Worm (Caenorhabditis elegans): ENCODE measurements around the gene irld-56.

irld-56 gene

DNA sequence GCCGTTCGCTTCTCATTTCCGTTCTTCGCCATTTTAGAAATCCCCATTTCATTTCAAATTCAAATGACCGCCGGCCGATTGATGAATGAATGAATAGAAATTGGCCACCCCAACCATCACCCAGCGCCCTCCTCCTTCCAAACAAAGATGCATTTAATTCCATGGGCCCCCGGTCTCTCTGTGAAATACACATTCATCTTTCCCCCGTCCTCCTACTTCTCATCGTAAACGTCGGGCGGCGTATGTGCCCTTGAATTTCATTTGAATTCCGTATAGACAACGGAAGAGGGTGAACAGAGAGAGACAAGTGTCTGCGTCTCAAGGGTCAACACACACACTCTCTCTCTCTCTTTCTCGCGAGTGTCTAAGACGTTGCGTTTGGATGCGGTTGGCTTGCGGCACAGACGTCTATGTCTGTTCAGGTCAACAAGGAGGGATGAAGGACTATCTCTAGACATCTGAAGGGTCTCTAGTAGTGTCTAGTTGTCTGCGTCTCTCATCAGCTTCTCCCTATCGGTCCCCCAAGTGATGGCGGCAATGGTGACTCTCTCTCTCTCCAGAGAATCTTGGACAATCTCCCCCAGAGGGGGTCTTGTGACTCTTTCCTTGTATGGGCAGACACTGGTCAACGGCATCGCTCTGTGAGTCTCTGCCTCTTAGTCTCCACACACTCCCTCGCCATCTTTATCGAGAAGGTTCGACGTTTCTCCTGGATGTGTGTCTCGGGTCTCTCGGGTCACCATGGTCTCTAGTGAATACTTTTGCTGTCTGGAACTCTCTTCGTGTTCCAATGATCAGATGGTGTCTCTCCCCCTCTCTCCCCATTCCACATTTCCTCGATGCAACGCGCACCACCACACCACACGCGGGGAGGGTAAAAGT is 13.1 kb upstream of the irld-56 start (continued):
- TF ChIP-seq F33H1.4 (GFP tag; IDR thresholded peaks at IDR 0.05): peak; percentile 25

DNA sequence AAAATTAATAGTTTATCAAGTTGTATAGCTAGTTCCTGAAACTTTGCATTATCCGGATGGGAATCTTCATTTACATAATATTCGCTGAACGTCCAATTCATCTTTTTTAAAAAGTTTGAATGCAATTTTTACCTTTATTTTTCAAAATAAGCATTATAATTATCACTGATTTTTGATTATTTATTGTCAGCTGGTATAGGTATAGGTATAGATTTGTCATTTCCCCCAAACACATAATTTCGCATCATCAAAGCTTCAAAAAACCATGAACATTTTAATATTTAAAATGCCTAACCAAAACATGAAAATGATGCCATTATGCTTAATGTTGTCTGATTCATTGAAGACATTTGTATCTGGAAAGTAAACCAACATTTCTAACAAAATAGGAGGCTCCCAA is 3.9 kb downstream of the irld-56 start, which contains the start of gene srw-63:
Gene srw-63 (minus strand): TSS at position 101 of the 400 bp plus-strand sequence.
- TF ChIP-seq ceh-91 (GFP tag; IDR thresholded peaks at IDR 0.05): no peak

DNA sequence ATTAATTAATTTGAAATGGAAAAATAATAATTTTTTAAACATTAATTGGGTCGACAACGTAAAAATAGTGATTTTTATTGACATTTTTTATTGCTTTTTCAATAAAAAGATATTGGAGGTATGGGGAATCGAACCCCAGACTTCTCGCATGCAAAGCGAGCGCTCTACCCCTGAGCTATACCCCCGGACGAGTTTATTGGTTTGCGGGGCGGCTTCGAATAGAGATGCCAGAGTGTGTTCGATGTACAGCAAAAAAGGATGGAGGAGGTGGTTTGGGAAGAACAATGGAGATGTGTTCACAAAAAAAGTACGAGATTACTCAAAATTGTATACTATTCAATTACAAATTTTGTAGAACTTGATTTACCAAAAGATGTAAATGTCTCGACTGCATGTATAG is 6.1 kb downstream of the irld-56 start:
- TF ChIP-seq tbx-9 (tag; optimal IDR thresholded peaks at IDR 0.05; ENCODE audit: borderline replicate concordance) (no peak), pha-4 (tag; optimal IDR thresholded peaks at IDR 0.05) (no peak), pbrm-1 (GFP tag; IDR thresholded peaks at IDR 0.05) (0 out of 2 replicates have a peak, but pooled peaks have one; percentile 49), ztf-28 (GFP tag; IDR thresholded peaks at IDR 0.05) (no peak), D2030.7 (GFP tag; IDR thresholded peaks at IDR 0.05) (peak; percentile 43; the same call in 1 of the 2 replicates), Y53F4B.3 (GFP tag; IDR thresholded peaks at IDR 0.05) (no peak), snpc-1.3 (tag; optimal IDR thresholded peaks at IDR 0.05; ENCODE audit: insufficient read depth) (peak; percentile 90), zfh-2 (GFP tag; conservative IDR thresholded peaks at IDR 0.05) (no peak), snpc-1.1 (tag; optimal IDR thresholded peaks at IDR 0.05; ENCODE audit: insufficient read depth) (peak; percentile 96), snpc-3.4 (tag; optimal IDR thresholded peaks at IDR 0.05) (peak; percentile 96), aptf-3 (GFP tag; IDR thresholded peaks at IDR 0.05) (0 out of 2 replicates have a peak, but pooled peaks have one; percentile 26), rpc-1 (optimal IDR thresholded peaks at IDR 0.05) (peak; percentile 79), rpc-1 (tag; optimal IDR thresholded peaks at IDR 0.05) (peak; percentile 71), B0261.1 (tag; optimal IDR thresholded peaks at IDR 0.05) (peak; percentile 80), ztf-26 (tag; optimal IDR thresholded peaks at IDR 0.05) (peak; percentile 42), B0336.3 (GFP tag; IDR thresholded peaks at IDR 0.05) (no peak), attf-6 (GFP tag; IDR thresholded peaks at IDR 0.05) (peak; percentile 99), lin-35 (GFP tag; optimal IDR thresholded peaks at IDR 0.05) (no peak), hlh-12 (tag; optimal IDR thresholded peaks at IDR 0.05) (no peak), die-1 (tag; optimal IDR thresholded peaks at IDR 0.05) (peak; percentile 17), F33H1.4 (GFP tag; IDR thresholded peaks at IDR 0.05) (no peak), him-1 (tag; optimal IDR thresholded peaks at IDR 0.05) (peak; percentile 82), ama-1 (optimal IDR thresholded peaks at IDR 0.05) (no peak), ama-1 (GFP tag; optimal IDR thresholded peaks at IDR 0.05) (peak; percentile 1 to 70), mes-4 (tag; optimal IDR thresholded peaks at IDR 0.05) (peak; percentile 14), rec-8 (tag; optimal IDR thresholded peaks at IDR 0.05) (peak in 1 of 2 experiments; percentile 60), lin-26 (GFP tag; IDR thresholded peaks at IDR 0.05) (no peak), F23B12.7 (tag; optimal IDR thresholded peaks at IDR 0.05; ENCODE audit: insufficient read depth) (peak; percentile 61), lir-1 (GFP tag; conservative IDR thresholded peaks at IDR 0.05) (no peak; the same call in 1 of the 2 replicates), nhr-179 (tag; optimal IDR thresholded peaks at IDR 0.05) (peak; percentile 38), Y79H2A.3 (GFP tag; conservative IDR thresholded peaks at IDR 0.05) (no peak), let-607 (tag; optimal IDR thresholded peaks at IDR 0.05) (peak in 1 of 2 experiments; percentile 35), nhr-80 (tag; optimal IDR thresholded peaks at IDR 0.05) (no peak), unc-62 (GFP tag; optimal IDR thresholded peaks at IDR 0.05) (no peak), F49E8.2 (tag; optimal IDR thresholded peaks at IDR 0.05; ENCODE audit: insufficient read depth) (peak; percentile 5), aptf-2 (GFP tag; conservative IDR thresholded peaks at IDR 0.05) (no peak), attf-5 (GFP tag; optimal IDR thresholded peaks at IDR 0.05) (no peak), F57C9.4 (tag; optimal IDR thresholded peaks at IDR 0.05) (no peak), ets-4 (GFP tag; optimal IDR thresholded peaks at IDR 0.05) (no peak), sptf-2 (GFP tag; optimal IDR thresholded peaks at IDR 0.05) (no peak), tbp1 (GFP tag; optimal IDR thresholded peaks at IDR 0.05) (peak; percentile 97)

All from whole organism, young adult.